Worm (Caenorhabditis elegans) whole organism, L3 larva: ENCODE measurements around the gene F56C9.6.

Experiments used
- R02D3.7 ChIP-seq: fragments of 150-350 bp; optimal IDR thresholded peaks from 2 replicates; lab custom pipeline; 2014; ENCODE audit warnings: missing biosample characterization, missing genetic modification characterization
- ZK546.5 ChIP-seq: sonication (generic microtip); optimal IDR thresholded peaks from 2 replicates; lab custom pipeline; 2017; ENCODE audit warnings: missing biosample characterization, missing genetic modification characterization
- aly-2 ChIP-seq: fragments of 150-350 bp; optimal IDR thresholded peaks from 2 replicates; lab custom pipeline; 2014; ENCODE audit warnings: missing biosample characterization, missing genetic modification characterization
- ama-1 ChIP-seq: fragments of 150-350 bp; optimal IDR thresholded peaks from 2 replicates; lab custom pipeline; 2018
- ceh-16 ChIP-seq: sonication (generic microtip); optimal IDR thresholded peaks from 2 replicates; lab custom pipeline; 2017; ENCODE audit warnings: missing biosample characterization, missing genetic modification characterization
- ceh-28 ChIP-seq: fragments of 150-350 bp; optimal IDR thresholded peaks from 2 replicates; lab custom pipeline; 2014; ENCODE audit warnings: missing biosample characterization, missing genetic modification reagents, missing genetic modification characterization
- ceh-82 ChIP-seq: fragments of 150-350 bp; optimal IDR thresholded peaks from 2 replicates; lab custom pipeline; 2014; ENCODE audit warnings: missing biosample characterization, missing genetic modification characterization
- daf-12 ChIP-seq: fragments of 150-350 bp; optimal IDR thresholded peaks from 2 replicates; lab custom pipeline; 2014; ENCODE audit warnings: missing biosample characterization, missing genetic modification reagents, missing genetic modification characterization
- egl-5 ChIP-seq: fragments of 150-350 bp; optimal IDR thresholded peaks from 2 replicates; lab custom pipeline; 2017; ENCODE audit warnings: missing biosample characterization, missing genetic modification reagents, missing genetic modification characterization, inconsistent platforms
- elt-2 ChIP-seq: sonication (generic microtip); optimal IDR thresholded peaks from 2 replicates; lab custom pipeline; 2016; ENCODE audit warnings: missing genetic modification reagents, mild to moderate bottlenecking, missing genetic modification characterization, missing compliant biosample characterization
- elt-3 ChIP-seq, 3 experiments: fragments of 150-350 bp in 1 of 3; sonication (generic microtip) in 2 of 3; optimal IDR thresholded peaks; 2 replicates in 2 of 3; 4 replicates in 1 of 3; lab custom pipeline; 2014 to 2017; ENCODE audit warnings: missing biosample characterization in 3 of 3, missing genetic modification characterization in 3 of 3
- eor-1 ChIP-seq, 2 experiments: fragments of 150-350 bp; optimal IDR thresholded peaks; 2 replicates each; lab custom pipeline; 2014 to 2018; ENCODE audit warnings: missing biosample characterization in 2 of 2, missing genetic modification characterization in 2 of 2
- fkh-10 ChIP-seq: sonication (generic microtip); optimal IDR thresholded peaks from 2 replicates; lab custom pipeline; 2017; ENCODE audit warnings: missing biosample characterization, missing genetic modification reagents, missing genetic modification characterization
- fos-1 ChIP-seq: fragments of 150-350 bp; optimal IDR thresholded peaks from 2 replicates; lab custom pipeline; 2014; ENCODE audit warnings: missing biosample characterization, missing genetic modification characterization
- hmg-11 ChIP-seq: sonication (generic microtip); optimal IDR thresholded peaks from 2 replicates; lab custom pipeline; 2016; ENCODE audit warnings: missing genetic modification characterization, missing compliant biosample characterization
- jun-1 ChIP-seq: fragments of 150-350 bp; optimal IDR thresholded peaks from 2 replicates; lab custom pipeline; 2014; ENCODE audit warnings: missing biosample characterization, missing genetic modification reagents, missing genetic modification characterization
- lin-15B ChIP-seq: fragments of 150-350 bp; optimal IDR thresholded peaks from 2 replicates; lab custom pipeline; 2014; ENCODE audit warnings: missing biosample characterization, missing genetic modification characterization
- lsy-12 ChIP-seq: sonication (generic microtip); optimal IDR thresholded peaks from 2 replicates; lab custom pipeline; 2016; ENCODE audit warnings: mild to moderate bottlenecking, missing genetic modification characterization, missing compliant biosample characterization
- mml-1 ChIP-seq: fragments of 150-350 bp; sonication (generic microtip); optimal IDR thresholded peaks from 3 replicates; lab custom pipeline; 2014; ENCODE audit warnings: missing biosample characterization, missing genetic modification characterization
- nfya-1 ChIP-seq: sonication (generic microtip); optimal IDR thresholded peaks from 2 replicates; lab custom pipeline; 2017; ENCODE audit warnings: missing genetic modification characterization, mild to moderate bottlenecking, missing compliant biosample characterization, antibody characterized with exemption, moderate library complexity; ENCODE audit not compliant: insufficient read depth
- nhr-11 ChIP-seq: fragments of 150-350 bp; optimal IDR thresholded peaks from 2 replicates; lab custom pipeline; 2014; ENCODE audit warnings: missing biosample characterization, missing genetic modification characterization
- nhr-12 ChIP-seq: fragments of 150-350 bp; optimal IDR thresholded peaks from 2 replicates; lab custom pipeline; 2014; ENCODE audit warnings: missing biosample characterization, missing genetic modification characterization
- nhr-25 ChIP-seq: sonication (generic microtip); optimal IDR thresholded peaks from 2 replicates; lab custom pipeline; 2017; ENCODE audit warnings: missing biosample characterization, missing genetic modification characterization
- nhr-28 ChIP-seq: fragments of 150-350 bp; optimal IDR thresholded peaks from 2 replicates; lab custom pipeline; 2014; ENCODE audit warnings: missing biosample characterization, missing genetic modification characterization
- nhr-43 ChIP-seq: sonication (generic microtip); optimal IDR thresholded peaks from 2 replicates; lab custom pipeline; 2016; ENCODE audit warnings: mild to moderate bottlenecking, missing genetic modification characterization, missing compliant biosample characterization; ENCODE audit not compliant: poor library complexity, severe bottlenecking
- nhr-67 ChIP-seq: fragments of 150-350 bp; optimal IDR thresholded peaks from 2 replicates; lab custom pipeline; 2014; ENCODE audit warnings: missing biosample characterization, missing genetic modification characterization
- nhr-76 ChIP-seq: fragments of 150-350 bp; sonication (generic microtip); optimal IDR thresholded peaks from 5 replicates; lab custom pipeline; 2014; ENCODE audit warnings: missing biosample characterization, missing genetic modification characterization
- nhr-77 ChIP-seq: fragments of 150-350 bp; optimal IDR thresholded peaks from 2 replicates; lab custom pipeline; 2014; ENCODE audit warnings: missing biosample characterization, missing genetic modification characterization
- pha-4 ChIP-seq: fragments of 150-350 bp; optimal IDR thresholded peaks from 2 replicates; lab custom pipeline; 2014; ENCODE audit warnings: missing biosample characterization, missing genetic modification reagents, missing genetic modification characterization
- pqm-1 ChIP-seq: fragments of 150-350 bp; optimal IDR thresholded peaks from 2 replicates; lab custom pipeline; 2017; ENCODE audit warnings: missing biosample characterization, missing genetic modification characterization, inconsistent platforms
- skn-1 ChIP-seq: fragments of 150-350 bp; optimal IDR thresholded peaks from 2 replicates; lab custom pipeline; 2014; ENCODE audit warnings: missing biosample characterization, missing genetic modification characterization
- snpc-4 ChIP-seq: fragments of 150-350 bp; optimal IDR thresholded peaks from 2 replicates; lab custom pipeline; 2014; ENCODE audit warnings: missing biosample characterization, missing genetic modification characterization
- tbx-2 ChIP-seq: sonication (generic microtip); optimal IDR thresholded peaks from 2 replicates; lab custom pipeline; 2016; ENCODE audit warnings: mild to moderate bottlenecking, missing genetic modification characterization, missing compliant biosample characterization
- ztf-11 ChIP-seq: fragments of 150-350 bp; optimal IDR thresholded peaks from 2 replicates; lab custom pipeline; 2014; ENCODE audit warnings: missing biosample characterization, missing genetic modification characterization
- ztf-4 ChIP-seq: fragments of 150-350 bp; optimal IDR thresholded peaks from 2 replicates; lab custom pipeline; 2014; ENCODE audit warnings: missing biosample characterization, missing genetic modification characterization

Gene F56C9.6

ce11 chrIII:7335220-7335619 is 24.6 kb upstream of the F56C9.6 start, which contains the start of gene F56C9.10 (continued):
- TF ChIP-seq elt-3 (tag; optimal IDR thresholded peaks at IDR 0.05; lab: Kevin White, UChicago) (no peak), pha-4 (tag; lab: Kevin White, UChicago) (peak; percentile 55), ztf-11 (tag; lab: Kevin White, UChicago) (no peak), lin-15B (tag; lab: Kevin White, UChicago) (peak; percentile 82), ceh-16 (no peak), ceh-28 (peak; percentile 44), mml-1 (tag; lab: Kevin White, UChicago) (no peak), aly-2 (no peak)
- TF ChIP-seq, all 47 proteins: peak for 23

DNA sequence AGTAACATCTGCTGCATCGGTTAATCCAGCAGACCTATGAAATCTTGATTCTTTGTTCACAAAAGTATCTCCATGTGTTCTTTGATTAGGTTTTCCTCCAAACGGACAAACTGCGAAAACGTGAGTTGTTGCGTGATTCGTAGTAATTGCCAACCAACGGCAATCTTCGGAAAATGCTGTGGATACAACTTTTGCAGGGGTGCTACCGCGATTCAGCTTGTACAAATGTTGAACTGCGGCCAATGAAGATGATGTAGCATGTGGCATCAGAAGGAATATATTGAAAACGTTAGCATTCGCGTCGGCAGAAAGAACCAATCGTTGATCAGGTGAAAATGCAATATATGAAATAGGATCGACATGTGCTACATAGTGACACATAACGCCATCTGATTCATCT is 21.1 kb upstream of the F56C9.6 start:
- TF ChIP-seq jun-1 (tag; lab: Kevin White, UChicago) (no peak), fos-1 (tag; lab: Kevin White, UChicago) (no peak), skn-1 (no peak), lsy-12 (tag; lab: Kevin White, UChicago) (no peak), lin-15B (tag; lab: Kevin White, UChicago) (no peak), ama-1 (lab: Kevin White, UChicago) (no peak), pha-4 (tag; lab: Kevin White, UChicago) (no peak), ZK546.5 (tag; lab: Kevin White, UChicago) (no peak), ceh-82 (no peak), egl-5 (tag; lab: Kevin White, UChicago) (no peak), nhr-12 (tag; lab: Kevin White, UChicago) (no peak), nhr-25 (tag; lab: Kevin White, UChicago) (no peak), nhr-77 (no peak), nhr-67 (tag; lab: Kevin White, UChicago) (no peak), daf-12 (tag; lab: Kevin White, UChicago) (no peak), nhr-76 (tag; lab: Kevin White, UChicago) (no peak), nhr-28 (tag; lab: Kevin White, UChicago) (no peak), ceh-28 (no peak), nhr-43 (tag; lab: Kevin White, UChicago) (no peak), R02D3.7 (tag; lab: Kevin White, UChicago) (no peak)

DNA sequence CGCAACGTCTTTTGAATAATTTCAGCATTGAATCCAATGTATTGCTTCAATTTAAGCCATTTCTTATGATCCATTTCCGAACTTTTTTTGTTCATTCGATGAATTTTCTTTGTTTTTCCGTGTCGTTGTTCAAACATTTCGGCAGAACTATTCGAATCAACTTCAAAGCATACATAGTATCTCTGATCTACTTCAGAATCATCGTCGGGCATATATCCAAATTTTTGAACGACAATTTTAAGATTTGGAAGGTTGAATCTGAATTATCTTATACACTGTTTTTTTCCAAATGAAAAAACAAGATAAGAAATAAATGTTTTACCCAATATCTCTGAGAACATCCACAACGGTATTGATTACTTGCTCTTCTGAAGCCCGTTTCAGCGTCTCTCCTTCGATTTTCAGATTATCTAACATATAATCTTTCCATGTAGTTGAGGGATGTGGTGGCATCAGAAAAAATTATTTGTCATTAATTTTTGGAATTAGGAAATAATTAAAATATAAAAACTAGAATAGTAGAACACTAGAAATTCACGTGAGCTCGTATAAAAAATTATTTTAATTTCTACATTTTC is 18.7 kb upstream of the F56C9.6 start, which contains the start of gene lab-2:
Gene lab-2 (minus strand): TSS at position 453 of the 578 bp plus-strand sequence.
- TF ChIP-seq elt-2 (tag; lab: Kevin White, UChicago): peak; percentile 20
- TF ChIP-seq nhr-25 (tag; lab: Kevin White, UChicago): peak; percentile 33
- TF ChIP-seq lin-15B (tag; lab: Kevin White, UChicago): no peak
- peak; percentile 79 for TF ChIP-seq ama-1 (lab: Kevin White, UChicago)
- TF ChIP-seq aly-2: peak; percentile 15
- TF ChIP-seq jun-1 (tag; lab: Kevin White, UChicago): peak; percentile 13
- peak; percentile 4 for TF ChIP-seq ztf-4 (tag; lab: Kevin White, UChicago)
- TF ChIP-seq nfya-1 (tag; lab: Kevin White, UChicago): no peak
- peak; percentile 66 for TF ChIP-seq lsy-12 (tag; lab: Kevin White, UChicago)

- TF ChIP-seq nhr-11: no peak
- TF ChIP-seq ZK546.5 (tag; lab: Kevin White, UChicago): no peak
- TF ChIP-seq ama-1 (lab: Kevin White, UChicago): no peak
- no peak for TF ChIP-seq egl-5 (tag; lab: Kevin White, UChicago)
- TF ChIP-seq tbx-2 (tag; lab: Kevin White, UChicago): no peak
- no peak for TF ChIP-seq fkh-10 (GFP tag; lab: Kevin White, UChicago)
- TF ChIP-seq skn-1: no peak
- TF ChIP-seq elt-2 (tag; lab: Kevin White, UChicago): peak; percentile 69
- no peak for TF ChIP-seq ceh-28
- TF ChIP-seq snpc-4 (tag; lab: Kevin White, UChicago): no peak
- no peak for TF ChIP-seq ceh-16
- no peak for TF ChIP-seq eor-1 (tag; optimal IDR thresholded peaks at IDR 0.05; lab: Kevin White, UChicago)
- TF ChIP-seq hmg-11: no peak
- TF ChIP-seq pqm-1 (tag; lab: Kevin White, UChicago): peak; percentile 1
- no peak for TF ChIP-seq daf-12 (tag; lab: Kevin White, UChicago)
Measured at ce11 chrIII:7323331-7323730, 12.8 kb upstream of the F56C9.6 start.
